Worm (Caenorhabditis elegans) whole organism, L1 larva: Measurements from ENCODE around the gene ZK673.11.

Experiments
- C16A3.4 ChIP-seq: fragments of 150-350 bp; optimal IDR thresholded peaks from 2 replicates; lab custom pipeline; 2014; ENCODE audit warnings: missing biosample characterization, missing genetic modification characterization
- F16B12.6 ChIP-seq: fragments of 150-350 bp; optimal IDR thresholded peaks from 2 replicates; lab custom pipeline; 2014; ENCODE audit warnings: missing biosample characterization, missing genetic modification characterization
- aha-1 ChIP-seq: fragments of 150-350 bp; optimal IDR thresholded peaks from 2 replicates; lab custom pipeline; 2014; ENCODE audit warnings: missing biosample characterization, missing genetic modification characterization
- alr-1 ChIP-seq: fragments of 200-800 bp; sonication (Bioruptor generic); optimal IDR thresholded peaks from 2 replicates; lab custom pipeline; 2018; ENCODE audit warnings: borderline replicate concordance, mild to moderate bottlenecking, missing genetic modification characterization, missing compliant biosample characterization
- blmp-1 ChIP-seq: fragments of 150-350 bp; optimal IDR thresholded peaks from 2 replicates; lab custom pipeline; 2014; ENCODE audit warnings: missing biosample characterization, missing genetic modification characterization
- ceh-8 ChIP-seq: fragments of 200-800 bp; sonication (Bioruptor generic); optimal IDR thresholded peaks from 2 replicates; lab custom pipeline; 2018; ENCODE audit warnings: mild to moderate bottlenecking, missing genetic modification characterization, moderate library complexity, missing compliant biosample characterization
- ceh-88 ChIP-seq: fragments of 200-800 bp; sonication (Bioruptor generic); IDR thresholded peaks from 2 replicates; pipeline ENCODE4 v1.3.6; 2022; ENCODE audit warnings: missing genetic modification characterization, missing compliant biosample characterization
- ces-1 ChIP-seq: fragments of 150-350 bp; optimal IDR thresholded peaks from 2 replicates; lab custom pipeline; 2014; ENCODE audit warnings: missing biosample characterization, missing genetic modification reagents, missing genetic modification characterization
- efl-1 ChIP-seq, 4 experiments: fragments of 150-350 bp; optimal IDR thresholded peaks in 3 of 4; peaks in 1 of 4; 1 replicate in 1 of 4; 2 replicates in 3 of 4; lab custom pipeline; 2014; ENCODE audit warnings: missing biosample characterization in 2 of 4, missing genetic modification characterization in 2 of 4, missing genetic modification reagents in 2 of 4
- egl-13 ChIP-seq: sonication (generic microtip); optimal IDR thresholded peaks from 2 replicates; lab custom pipeline; 2016; ENCODE audit warnings: missing genotype, missing genetic modification reagents, missing genetic modification characterization, missing compliant biosample characterization
- egl-27 ChIP-seq, 2 experiments: fragments of 150-350 bp in 1 of 2; sonication (generic microtip); optimal IDR thresholded peaks; 3 replicates each; lab custom pipeline; 2017 to 2018; ENCODE audit warnings: missing biosample characterization in 2 of 2, missing genetic modification characterization in 2 of 2, missing genetic modification reagents in 2 of 2
- elt-2 ChIP-seq: sonication (generic microtip); optimal IDR thresholded peaks from 2 replicates; lab custom pipeline; 2016; ENCODE audit warnings: missing genetic modification characterization, mild to moderate bottlenecking, inconsistent platforms, missing compliant biosample characterization, missing genetic modification reagents
- ets-5 ChIP-seq: fragments of 200-800 bp; sonication (Bioruptor generic); IDR thresholded peaks from 2 replicates; pipeline ENCODE4 v1.3.6; 2022; ENCODE audit warnings: missing genetic modification characterization, missing compliant biosample characterization
- fkh-10 ChIP-seq: sonication (generic microtip); optimal IDR thresholded peaks from 2 replicates; lab custom pipeline; 2017; ENCODE audit warnings: missing biosample characterization, missing genetic modification reagents, missing genetic modification characterization
- fkh-8 ChIP-seq: sonication (generic microtip); optimal IDR thresholded peaks from 2 replicates; lab custom pipeline; 2016; ENCODE audit warnings: mild to moderate bottlenecking, missing genetic modification characterization, missing compliant biosample characterization
- jun-1 ChIP-seq: fragments of 150-350 bp; optimal IDR thresholded peaks from 2 replicates; lab custom pipeline; 2014; ENCODE audit warnings: missing biosample characterization, missing genetic modification reagents, missing genetic modification characterization
- lin-14 ChIP-seq: fragments of 200-800 bp; sonication (Bioruptor generic); optimal IDR thresholded peaks from 2 replicates; lab custom pipeline; 2018; ENCODE audit warnings: mild to moderate bottlenecking, missing genetic modification characterization, moderate library complexity, missing compliant biosample characterization
- lin-35 ChIP-seq, 2 experiments: fragments of 150-350 bp; optimal IDR thresholded peaks; 2 replicates each; lab custom pipeline; 2014; ENCODE audit warnings: missing biosample characterization in 2 of 2, missing genetic modification characterization in 2 of 2, missing genetic modification reagents in 2 of 2
- mdl-1 ChIP-seq, 2 experiments: fragments of 150-350 bp; optimal IDR thresholded peaks; 2 replicates each; lab custom pipeline; 2014 to 2017; ENCODE audit warnings: missing biosample characterization in 2 of 2, missing genetic modification characterization in 2 of 2, inconsistent platforms in 1 of 2
- mep-1 ChIP-seq: fragments of 150-350 bp; optimal IDR thresholded peaks from 2 replicates; lab custom pipeline; 2014; ENCODE audit warnings: missing biosample characterization, missing genetic modification characterization
- nhr-12 ChIP-seq: sonication (generic microtip); optimal IDR thresholded peaks from 2 replicates; lab custom pipeline; 2017; ENCODE audit warnings: missing biosample characterization, missing genetic modification characterization
- nhr-19 ChIP-seq: fragments of 200-800 bp; sonication (Bioruptor generic); conservative IDR thresholded peaks from 2 replicates; pipeline ENCODE4 v1.3.6; 2022; ENCODE audit warnings: missing genetic modification characterization, missing compliant biosample characterization
- nhr-77 ChIP-seq: fragments of 150-350 bp; optimal IDR thresholded peaks from 2 replicates; lab custom pipeline; 2014; ENCODE audit warnings: missing biosample characterization, missing genetic modification characterization
- nhr-85 ChIP-seq: sonication (generic microtip); peaks from one replicate; lab custom pipeline; 2016; ENCODE audit warnings: missing genetic modification characterization, inconsistent platforms, missing compliant biosample characterization
- nhr-90 ChIP-seq: sonication (generic microtip); optimal IDR thresholded peaks from 2 replicates; lab custom pipeline; 2016; ENCODE audit warnings: mild to moderate bottlenecking, missing genetic modification characterization, missing compliant biosample characterization; ENCODE audit not compliant: poor library complexity
- pag-3 ChIP-seq: sonication (generic microtip); optimal IDR thresholded peaks from 2 replicates; lab custom pipeline; 2017; ENCODE audit warnings: missing genetic modification characterization, mild to moderate bottlenecking, missing compliant biosample characterization, antibody characterized with exemption, borderline replicate concordance; ENCODE audit not compliant: insufficient read depth
- skn-1 ChIP-seq: fragments of 150-350 bp; optimal IDR thresholded peaks from 2 replicates; lab custom pipeline; 2014; ENCODE audit warnings: missing biosample characterization, missing genetic modification characterization
- snpc-4 ChIP-seq: fragments of 150-350 bp; optimal IDR thresholded peaks from 2 replicates; lab custom pipeline; 2014; ENCODE audit warnings: missing biosample characterization, missing genetic modification characterization
- snu-23 ChIP-seq: sonication (generic microtip); optimal IDR thresholded peaks from 2 replicates; lab custom pipeline; 2016; ENCODE audit warnings: missing genetic modification characterization, missing compliant biosample characterization
- sptf-1 ChIP-seq: fragments of 150-350 bp; optimal IDR thresholded peaks from 2 replicates; lab custom pipeline; 2014; ENCODE audit warnings: missing biosample characterization, missing genetic modification characterization
- swsn-7 ChIP-seq: sonication (generic microtip); optimal IDR thresholded peaks from 2 replicates; lab custom pipeline; 2016; ENCODE audit warnings: missing genetic modification characterization, missing compliant biosample characterization
- unc-130 ChIP-seq: fragments of 150-350 bp; optimal IDR thresholded peaks from 2 replicates; lab custom pipeline; 2017; ENCODE audit warnings: missing biosample characterization, missing genetic modification characterization, inconsistent platforms
- unc-30 ChIP-seq: sonication (generic microtip); optimal IDR thresholded peaks from 2 replicates; lab custom pipeline; 2017; ENCODE audit warnings: missing biosample characterization, missing genetic modification characterization
- unc-98 ChIP-seq: fragments of 200-800 bp; sonication (Bioruptor generic); IDR thresholded peaks from 2 replicates; pipeline ENCODE4 v1.3.6; 2022; ENCODE audit warnings: missing genetic modification characterization, missing compliant biosample characterization
- vab-15 ChIP-seq: sonication (generic microtip); optimal IDR thresholded peaks from 2 replicates; lab custom pipeline; 2017; ENCODE audit warnings: missing genotype, mild to moderate bottlenecking, missing genetic modification characterization, missing compliant biosample characterization
- xbp-1 ChIP-seq: sonication (generic microtip); optimal IDR thresholded peaks from 2 replicates; lab custom pipeline; 2016; ENCODE audit warnings: missing genetic modification characterization, missing compliant biosample characterization

ZK673.11 gene

DNA sequence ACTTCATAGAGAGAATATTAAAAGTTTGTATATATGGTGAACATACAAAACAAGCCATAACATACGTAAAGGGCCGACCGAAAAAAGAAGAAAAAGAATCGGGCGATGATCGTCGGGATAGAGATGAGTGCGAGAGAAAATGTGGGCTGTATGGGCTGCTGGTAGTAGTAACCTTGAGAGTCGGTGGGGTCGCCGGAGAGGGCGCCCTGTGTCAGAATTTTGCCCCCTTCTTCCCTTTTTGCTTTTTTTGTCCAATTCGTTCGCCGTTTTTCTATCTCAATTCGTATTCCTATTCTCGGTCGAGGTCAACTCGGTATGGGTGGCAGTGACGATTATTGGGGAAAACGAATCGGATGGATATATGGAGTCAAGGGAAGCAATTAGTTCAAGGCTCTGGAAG lies 48.9 kb downstream of the ZK673.11 start:
- TF ChIP-seq blmp-1 (tag; lab: Kevin White, UChicago): peak; percentile 41
- TF ChIP-seq egl-13 (tag; lab: Kevin White, UChicago): no peak
- peak; percentile 36 for TF ChIP-seq nhr-85 (tag; lab: Kevin White, UChicago)
- peak; percentile 63 for TF ChIP-seq lin-14 (GFP tag; lab: Kevin White, UChicago)
- peak; percentile 34 for TF ChIP-seq snu-23
- no peak for TF ChIP-seq fkh-8 (tag; lab: Kevin White, UChicago)
- TF ChIP-seq xbp-1: no peak

DNA sequence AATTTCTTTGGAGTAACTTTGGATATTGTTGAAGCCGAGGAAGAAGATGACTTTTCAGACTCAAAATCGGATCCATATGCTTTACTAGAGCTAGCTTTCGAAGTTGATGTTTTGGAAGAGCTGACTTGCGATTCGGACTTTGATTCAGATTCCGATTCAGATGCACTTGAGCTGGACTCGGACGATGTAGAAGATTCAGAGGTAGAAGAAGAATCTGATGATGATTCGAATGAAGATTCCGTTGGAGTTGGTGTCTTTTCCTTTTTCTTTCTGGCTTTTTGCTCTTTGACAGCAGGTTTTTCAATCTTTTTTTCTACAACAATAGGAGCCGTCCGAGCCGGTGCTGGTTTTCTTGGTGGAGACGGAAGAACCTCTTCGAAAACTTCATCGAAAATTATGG lies 50.8 kb downstream of the ZK673.11 start:
- TF ChIP-seq ets-5 (GFP tag; lab: Robert Waterston, UW) (no peak), jun-1 (tag; lab: Kevin White, UChicago) (no peak), mep-1 (tag; lab: Kevin White, UChicago) (no peak), skn-1 (no peak), fkh-10 (GFP tag; lab: Kevin White, UChicago) (no peak), nhr-77 (tag; lab: Kevin White, UChicago) (no peak), sptf-1 (tag; lab: Kevin White, UChicago) (no peak), alr-1 (no peak), lin-35 (GFP tag; optimal IDR thresholded peaks at IDR 0.05; lab: Kevin White, UChicago) (no peak), nhr-12 (tag; lab: Kevin White, UChicago) (no peak), vab-15 (no peak), unc-98 (GFP tag; lab: Robert Waterston, UW) (no peak), pag-3 (no peak), ces-1 (GFP tag; lab: Kevin White, UChicago) (no peak), mdl-1 (tag; optimal IDR thresholded peaks at IDR 0.05; lab: Kevin White, UChicago) (no peak)
- TF ChIP-seq, all 84 proteins: peak for 0

DNA sequence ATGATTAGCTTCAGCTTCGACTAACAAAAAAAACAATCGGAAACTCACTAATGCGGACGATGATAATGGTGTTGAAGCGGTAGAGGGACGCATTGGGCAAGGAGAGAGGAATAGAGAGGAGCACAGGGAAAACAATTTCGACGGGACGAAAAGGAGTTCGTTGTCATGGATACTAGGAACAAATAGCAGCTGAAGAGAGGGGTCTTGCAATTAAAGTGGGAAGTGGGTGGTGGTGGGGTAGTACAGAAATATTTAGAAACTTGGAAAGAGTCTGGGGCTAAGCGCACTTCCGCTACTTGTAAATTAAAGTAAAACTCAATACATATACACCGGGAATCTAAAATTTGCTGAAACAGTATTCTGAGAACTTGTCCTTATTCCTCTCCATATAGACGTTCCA lies 52.7 kb downstream of the ZK673.11 start, which contains the start of gene F59B10.2:
Gene F59B10.2 (minus strand): TSS at position 101 of the 400 bp plus-strand sequence.
- TF ChIP-seq efl-1 (optimal IDR thresholded peaks at IDR 0.05; lab: Kevin White, UChicago) (no peak), efl-1 (GFP tag; optimal IDR thresholded peaks at IDR 0.05 in 1 of 2; lab: Kevin White, UChicago) (peak in 1 of 2 experiments; percentile 52), mdl-1 (tag; optimal IDR thresholded peaks at IDR 0.05; lab: Kevin White, UChicago) (no peak)

DNA sequence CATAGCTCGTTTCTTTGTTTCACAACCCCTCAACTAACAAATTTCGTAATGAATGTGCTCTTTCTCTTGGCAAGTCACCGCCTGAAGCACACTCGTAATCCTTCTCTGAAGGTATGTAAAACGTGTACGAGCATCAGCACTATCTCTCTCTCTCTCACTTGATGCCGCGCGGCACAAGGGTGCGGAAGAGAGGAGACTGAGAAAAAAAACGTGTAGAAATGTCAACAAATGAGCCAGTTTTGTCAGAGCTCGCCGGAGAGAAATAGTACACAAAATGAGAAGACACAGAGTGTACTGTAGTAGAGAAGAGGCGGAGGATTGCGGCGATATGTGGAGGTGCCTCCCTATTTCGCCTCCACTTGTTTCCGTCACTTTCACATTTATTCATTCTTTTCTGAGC lies 53.2 kb downstream of the ZK673.11 start, which contains the start of gene F59B10.3:
Gene F59B10.3 (plus strand): TSS at position 301 of the 400 bp plus-strand sequence.
- TF ChIP-seq nhr-90 (tag; lab: Kevin White, UChicago) (no peak), ceh-88 (no peak), swsn-7 (tag; lab: Kevin White, UChicago) (no peak), F16B12.6 (tag; lab: Kevin White, UChicago) (no peak), unc-130 (tag; lab: Kevin White, UChicago) (no peak), elt-2 (tag; lab: Kevin White, UChicago) (no peak), nhr-85 (tag; lab: Kevin White, UChicago) (no peak), ceh-8 (GFP tag; lab: Kevin White, UChicago) (no peak), C16A3.4 (tag; lab: Kevin White, UChicago) (no peak), nhr-19 (no peak), egl-27 (tag; optimal IDR thresholded peaks at IDR 0.05; lab: Kevin White, UChicago) (no peak), snpc-4 (tag; lab: Kevin White, UChicago) (no peak), aha-1 (tag; lab: Kevin White, UChicago) (no peak), unc-30 (tag; lab: Kevin White, UChicago) (no peak)
